Worm (Caenorhabditis elegans): Measurements from ENCODE around the gene srbc-29.
A peak's percentile ranks its signal among the peaks of the same experiment; 100 is the strongest.

Gene srbc-29

ce11 chrV:3468436-3468835 lies 2.2 kb downstream of the srbc-29 start, which contains the start of gene gst-33:
gst-33 (minus strand) TSS chrV:3468562.
- no peak for TF ChIP-seq unc-39 (tag; optimal IDR thresholded peaks at IDR 0.05)
- no peak for TF ChIP-seq nhr-237 (tag; optimal IDR thresholded peaks at IDR 0.05)
- TF ChIP-seq blmp-1 (tag; optimal IDR thresholded peaks at IDR 0.05) = no peak
- no peak for TF ChIP-seq ceh-39 (tag; optimal IDR thresholded peaks at IDR 0.05)
- no peak for TF ChIP-seq elt-1 (tag; optimal IDR thresholded peaks at IDR 0.05; ENCODE audit: borderline replicate concordance, insufficient read depth)
- no peak for TF ChIP-seq mab-5 (tag; optimal IDR thresholded peaks at IDR 0.05)
- no peak for TF ChIP-seq drap-1 (GFP tag; optimal IDR thresholded peaks at IDR 0.05)
- TF ChIP-seq unc-62 (GFP tag; optimal IDR thresholded peaks at IDR 0.05) = no peak
- no peak for TF ChIP-seq mls-2 (tag; optimal IDR thresholded peaks at IDR 0.05)
- TF ChIP-seq nhr-76 (tag; optimal IDR thresholded peaks at IDR 0.05) = no peak
- no peak for TF ChIP-seq hlh-1 (tag; optimal IDR thresholded peaks at IDR 0.05)
- no peak for TF ChIP-seq nhr-2 (tag; optimal IDR thresholded peaks at IDR 0.05)
- TF ChIP-seq unc-120 (tag; optimal IDR thresholded peaks at IDR 0.05; ENCODE audit: poor library complexity, severe bottlenecking) = no peak
- no peak for TF ChIP-seq nhr-28 (tag; optimal IDR thresholded peaks at IDR 0.05)
- no peak for TF ChIP-seq sem-2 (GFP tag; optimal IDR thresholded peaks at IDR 0.05)

- TF ChIP-seq blmp-1 (tag; optimal IDR thresholded peaks at IDR 0.05) (no peak), ceh-43 (GFP tag; optimal IDR thresholded peaks at IDR 0.05) (no peak), unc-39 (tag; optimal IDR thresholded peaks at IDR 0.05) (no peak), sem-2 (GFP tag; optimal IDR thresholded peaks at IDR 0.05) (no peak), unc-62 (GFP tag; optimal IDR thresholded peaks at IDR 0.05) (no peak), nhr-28 (tag; optimal IDR thresholded peaks at IDR 0.05) (no peak), zip-8 (tag; optimal IDR thresholded peaks at IDR 0.05) (no peak), mab-5 (tag; optimal IDR thresholded peaks at IDR 0.05) (no peak), lsy-2 (tag; optimal IDR thresholded peaks at IDR 0.05) (no peak), ceh-83 (GFP tag; optimal IDR thresholded peaks at IDR 0.05) (no peak)
These were observed 5.8 kb downstream of the srbc-29 start for ce11 chrV:3464897-3465296.

ce11 chrV:3463514-3463913 lies 7.2 kb downstream of the srbc-29 start, which contains the start of gene slc-28.1:
slc-28.1 (plus strand) TSS chrV:3463814.
- TF ChIP-seq nhr-12 (tag; optimal IDR thresholded peaks at IDR 0.05) (no peak), ceh-83 (GFP tag; optimal IDR thresholded peaks at IDR 0.05) (no peak), tbx-8 (GFP tag; optimal IDR thresholded peaks at IDR 0.05) (no peak), mep-1 (tag; optimal IDR thresholded peaks at IDR 0.05) (no peak), lin-13 (tag; optimal IDR thresholded peaks at IDR 0.05) (no peak)

- TF ChIP-seq hlh-1 (tag; optimal IDR thresholded peaks at IDR 0.05) = no peak
- TF ChIP-seq tbx-8 (GFP tag; optimal IDR thresholded peaks at IDR 0.05) = no peak
- TF ChIP-seq unc-120 (tag; optimal IDR thresholded peaks at IDR 0.05; ENCODE audit: poor library complexity, severe bottlenecking) = no peak
- TF ChIP-seq unc-62 (GFP tag; optimal IDR thresholded peaks at IDR 0.05) = no peak
- no peak for TF ChIP-seq blmp-1 (tag; optimal IDR thresholded peaks at IDR 0.05)
- no peak for TF ChIP-seq M03D4.4 (tag; optimal IDR thresholded peaks at IDR 0.05)
- no peak for TF ChIP-seq elt-1 (tag; optimal IDR thresholded peaks at IDR 0.05; ENCODE audit: borderline replicate concordance, insufficient read depth)
- no peak for TF ChIP-seq cnd-1 (tag; optimal IDR thresholded peaks at IDR 0.05)
- TF ChIP-seq mls-2 (tag; optimal IDR thresholded peaks at IDR 0.05) = no peak
- TF ChIP-seq elt-3 (tag; optimal IDR thresholded peaks at IDR 0.05) = no peak
- TF ChIP-seq ceh-43 (GFP tag; optimal IDR thresholded peaks at IDR 0.05) = no peak
- TF ChIP-seq ces-1 (GFP tag; optimal IDR thresholded peaks at IDR 0.05) = no peak
- no peak for TF ChIP-seq nhr-12 (tag; optimal IDR thresholded peaks at IDR 0.05)
- no peak for TF ChIP-seq zip-8 (tag; optimal IDR thresholded peaks at IDR 0.05)
These were observed 10.8 kb downstream of the srbc-29 start, which contains the start of gene slc-28.2 for ce11 chrV:3459919-3460318. slc-28.2 (plus strand) TSS chrV:3460219.

ce11 chrV:3455135-3455747 lies 15.4 kb downstream of the srbc-29 start:
- TF ChIP-seq lin-32 (GFP tag; optimal IDR thresholded peaks at IDR 0.05) = no peak
- peak; percentile 93 for TF ChIP-seq ces-1 (GFP tag; optimal IDR thresholded peaks at IDR 0.05)
- TF ChIP-seq nhr-76 (tag; optimal IDR thresholded peaks at IDR 0.05) = no peak

- TF ChIP-seq sem-2 (GFP tag; optimal IDR thresholded peaks at IDR 0.05) (no peak), cnd-1 (tag; optimal IDR thresholded peaks at IDR 0.05) (peak; percentile 44), hlh-1 (tag; optimal IDR thresholded peaks at IDR 0.05) (peak; percentile 76), lin-13 (tag; optimal IDR thresholded peaks at IDR 0.05) (peak; percentile 32), ces-1 (GFP tag; optimal IDR thresholded peaks at IDR 0.05) (peak; percentile 93), nhr-2 (tag; optimal IDR thresholded peaks at IDR 0.05) (no peak)
These were observed 16.1 kb downstream of the srbc-29 start for ce11 chrV:3454620-3455019.
